Fruit fly (Drosophila melanogaster): ENCODE results near the gene CG10584.

Gene CG10584

DNA sequence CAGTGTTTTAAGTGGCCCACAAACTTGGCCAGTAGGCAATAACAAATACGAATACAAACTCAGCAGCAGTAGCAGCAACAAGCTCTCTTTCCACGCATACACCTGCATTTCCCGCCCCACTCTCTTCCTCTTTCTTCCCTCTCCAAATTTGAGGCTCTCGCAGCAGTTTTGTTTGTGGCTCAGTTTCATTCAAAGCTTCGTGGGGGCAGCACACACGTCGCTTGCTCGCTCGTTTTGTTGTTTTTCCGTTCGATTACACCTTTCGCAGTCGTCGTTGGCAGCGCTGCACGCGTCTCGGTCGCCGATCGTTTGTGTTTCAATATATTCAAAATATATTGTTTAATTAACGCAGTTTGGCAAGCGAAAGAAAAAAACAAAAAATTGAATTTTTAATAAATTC lies 27.5 kb upstream of the CG10584 start (continued):
- TF ChIP-seq Sox14 (GFP tag; optimal IDR thresholded peaks at IDR 0.05), result peak; percentile 57
- no peak for TF ChIP-seq Eip93F (GFP tag; optimal IDR thresholded peaks at IDR 0.05)
- TF ChIP-seq dsx (GFP tag; optimal IDR thresholded peaks at IDR 0.05; ENCODE audit: poor library complexity, severe bottlenecking), result peak; percentile 58

dm6 chr3L:21057568-21057940 lies 26.4 kb upstream of the CG10584 start:
- TF ChIP-seq Met (GFP tag; optimal IDR thresholded peaks at IDR 0.05), result peak; percentile 16
- no peak for TF ChIP-seq Gug (GFP tag; IDR thresholded peaks at IDR 0.05)
- peak; percentile 8 for TF ChIP-seq fkh (GFP tag; optimal IDR thresholded peaks at IDR 0.05)
- no peak for TF ChIP-seq ss (GFP tag; optimal IDR thresholded peaks at IDR 0.05)
- TF ChIP-seq CG1621 (tag; optimal IDR thresholded peaks at IDR 0.05), result no peak
- no peak for TF ChIP-seq cyc (GFP tag; optimal IDR thresholded peaks at IDR 0.05)
- TF ChIP-seq CG32006 (GFP tag; optimal IDR thresholded peaks at IDR 0.05), result peak; percentile 44
- TF ChIP-seq CG34406 (GFP tag; optimal IDR thresholded peaks at IDR 0.05), result no peak
- no peak for TF ChIP-seq Sox14 (GFP tag; optimal IDR thresholded peaks at IDR 0.05)
- TF ChIP-seq CG6163 (GFP tag; IDR thresholded peaks at IDR 0.05), result 0 out of 3 replicates have a peak, but pooled peaks have one; percentile 41
- TF ChIP-seq CG10669 (GFP tag; optimal IDR thresholded peaks at IDR 0.05), result no peak
- TF ChIP-seq eg (GFP tag; IDR thresholded peaks at IDR 0.05), result peak; percentile 54; the same call in 2 of the 3 replicates
- peak; percentile 5 for TF ChIP-seq dsx (GFP tag; optimal IDR thresholded peaks at IDR 0.05; ENCODE audit: poor library complexity, severe bottlenecking)
- TF ChIP-seq CG6854 (GFP tag; optimal IDR thresholded peaks at IDR 0.05), result peak; percentile 77
- no peak for TF ChIP-seq fd85E (GFP tag; optimal IDR thresholded peaks at IDR 0.05)
- peak; percentile 40 for TF ChIP-seq vri (GFP tag; optimal IDR thresholded peaks at IDR 0.05)

DNA sequence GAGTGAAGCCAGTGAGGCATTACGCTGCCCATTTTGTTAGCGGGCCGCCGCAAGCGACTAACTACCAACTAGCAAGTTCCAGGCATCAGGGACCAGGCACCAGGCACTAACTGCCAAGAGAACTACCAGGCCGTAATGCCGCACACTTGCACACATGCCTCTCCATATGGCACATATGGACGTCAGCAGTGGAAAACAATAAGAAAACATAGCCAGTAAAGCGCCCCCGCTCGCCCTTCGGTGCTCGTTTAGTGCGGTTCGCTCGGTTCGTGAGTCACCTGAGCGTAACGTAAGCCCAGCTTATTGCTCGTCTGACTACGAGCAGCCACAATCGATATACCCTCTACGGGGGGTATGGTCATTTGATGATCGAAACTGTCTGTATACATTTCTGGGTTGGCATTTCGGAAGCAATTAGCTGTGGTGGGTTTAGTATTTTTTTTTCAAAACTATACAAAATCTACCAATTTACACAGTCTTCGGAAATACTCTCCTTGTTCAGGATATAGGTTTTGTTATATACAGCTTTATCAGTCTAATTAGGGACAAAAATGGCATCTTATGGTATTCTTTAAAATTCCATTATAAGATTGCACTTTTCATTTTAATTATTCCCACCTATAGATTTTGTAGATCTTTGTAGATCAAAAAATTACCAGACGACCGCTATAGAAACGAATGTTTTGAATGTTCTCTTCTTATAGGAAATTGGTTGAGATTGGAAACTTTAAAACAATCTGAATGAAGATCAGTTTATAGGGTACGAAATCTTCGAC lies 25.8 kb upstream of the CG10584 start:
- peak; percentile 53 for TF ChIP-seq net (GFP tag; optimal IDR thresholded peaks at IDR 0.05)
- TF ChIP-seq Smox (GFP tag; optimal IDR thresholded peaks at IDR 0.05), result peak; percentile 77
- TF ChIP-seq CG10631 (GFP tag; optimal IDR thresholded peaks at IDR 0.05), result peak; percentile 64
- peak; percentile 89 for TF ChIP-seq svp (GFP tag)
- no peak for TF ChIP-seq fd85E (GFP tag; optimal IDR thresholded peaks at IDR 0.05)
- TF ChIP-seq Ets96B (tag; optimal IDR thresholded peaks at IDR 0.05), result peak; percentile 39
- peak; percentile 49 for TF ChIP-seq Ets21C (GFP tag; optimal IDR thresholded peaks at IDR 0.05)
- TF ChIP-seq Sox102F (GFP tag; optimal IDR thresholded peaks at IDR 0.05), result peak; percentile 50
- TF ChIP-seq Eip75B (GFP tag; optimal IDR thresholded peaks at IDR 0.05), result peak; percentile 68
- peak; percentile 77 for TF ChIP-seq CG31627 (GFP tag; optimal IDR thresholded peaks at IDR 0.05)
- TF ChIP-seq CG11762 (GFP tag; optimal IDR thresholded peaks at IDR 0.05; ENCODE audit: insufficient read depth), result peak; percentile 40
- peak; percentile 76 for TF ChIP-seq Hr39 (GFP tag; optimal IDR thresholded peaks at IDR 0.05)
- peak; percentile 52 for TF ChIP-seq spab (GFP tag; optimal IDR thresholded peaks at IDR 0.05)
- peak; percentile 33 for TF ChIP-seq CG3032 (tag; optimal IDR thresholded peaks at IDR 0.05)
- peak; percentile 73 for TF ChIP-seq CG4318 (GFP tag; optimal IDR thresholded peaks at IDR 0.05)
- TF ChIP-seq Lpt (GFP tag; optimal IDR thresholded peaks at IDR 0.05), result peak; percentile 23
- peak; percentile 55 for TF ChIP-seq CG8319 (GFP tag; optimal IDR thresholded peaks at IDR 0.05)
- peak; percentile 71 for TF ChIP-seq Hr4 (GFP tag; optimal IDR thresholded peaks at IDR 0.05)
- TF ChIP-seq CG15336 (GFP tag; IDR thresholded peaks at IDR 0.05), result no peak
- TF ChIP-seq CG6808 (GFP tag; optimal IDR thresholded peaks at IDR 0.05), result peak; percentile 45
- TF ChIP-seq CG32006 (GFP tag; optimal IDR thresholded peaks at IDR 0.05), result peak; percentile 82
- TF ChIP-seq achi (GFP tag; optimal IDR thresholded peaks at IDR 0.05), result peak; percentile 60
- peak; percentile 16 for TF ChIP-seq CG10669 (GFP tag; optimal IDR thresholded peaks at IDR 0.05)
- TF ChIP-seq OdsH (GFP tag; optimal IDR thresholded peaks at IDR 0.05), result peak; percentile 71
- peak; percentile 56 for TF ChIP-seq CG8632 (GFP tag; optimal IDR thresholded peaks at IDR 0.05)
- peak; percentile 64 for TF ChIP-seq Sox15 (GFP tag; optimal IDR thresholded peaks at IDR 0.05)
- TF ChIP-seq ss (GFP tag; optimal IDR thresholded peaks at IDR 0.05), result peak in 1 of 2 experiments; percentile 23
- peak; percentile 69 for TF ChIP-seq lz (GFP tag; optimal IDR thresholded peaks at IDR 0.05)
- TF ChIP-seq cyc (GFP tag; optimal IDR thresholded peaks at IDR 0.05), result peak; percentile 60
- TF ChIP-seq Gug (GFP tag; IDR thresholded peaks at IDR 0.05), result no peak
- TF ChIP-seq fkh (GFP tag; optimal IDR thresholded peaks at IDR 0.05), result no peak
- peak; percentile 75 for TF ChIP-seq Met (GFP tag; optimal IDR thresholded peaks at IDR 0.05)
- TF ChIP-seq CG11902 (GFP tag; optimal IDR thresholded peaks at IDR 0.05), result peak; percentile 51
- peak; percentile 76 for TF ChIP-seq topi (GFP tag; optimal IDR thresholded peaks at IDR 0.05)
- TF ChIP-seq fd59A (GFP tag; optimal IDR thresholded peaks at IDR 0.05), result peak; percentile 52
- TF ChIP-seq pdm3 (GFP tag; optimal IDR thresholded peaks at IDR 0.05), result peak; percentile 73
